Worm (Caenorhabditis elegans) whole organism, L1 larva: Measurements from ENCODE around the gene B0272.3.
A peak's percentile ranks its signal among the peaks of the same experiment; 100 is the strongest.

ENCODE experiments used
- C04F5.9 ChIP-seq: sonication (generic microtip); optimal IDR thresholded peaks from 2 replicates; lab custom pipeline; 2016; ENCODE audit warnings: missing genetic modification characterization, missing compliant biosample characterization
- aha-1 ChIP-seq: fragments of 150-350 bp; optimal IDR thresholded peaks from 2 replicates; lab custom pipeline; 2014; ENCODE audit warnings: missing biosample characterization, missing genetic modification characterization
- ama-1 ChIP-seq: fragments of 150-350 bp; optimal IDR thresholded peaks from 2 replicates; lab custom pipeline; 2014
- blmp-1 ChIP-seq: fragments of 150-350 bp; optimal IDR thresholded peaks from 2 replicates; lab custom pipeline; 2014; ENCODE audit warnings: missing biosample characterization, missing genetic modification characterization
- ceh-82 ChIP-seq, 3 experiments: fragments of 150-350 bp in 1 of 3; sonication (generic microtip) in 2 of 3; optimal IDR thresholded peaks; 2 replicates each; lab custom pipeline; 2014 to 2017; ENCODE audit warnings: missing biosample characterization in 3 of 3, missing genetic modification characterization in 3 of 3
- ceh-90 ChIP-seq: sonication (generic microtip); optimal IDR thresholded peaks from 2 replicates; lab custom pipeline; 2016; ENCODE audit warnings: missing genetic modification characterization, missing compliant biosample characterization
- efl-1 ChIP-seq, 4 experiments: fragments of 150-350 bp; optimal IDR thresholded peaks in 3 of 4; peaks in 1 of 4; 1 replicate in 1 of 4; 2 replicates in 3 of 4; lab custom pipeline; 2014; ENCODE audit warnings: missing biosample characterization in 2 of 4, missing genetic modification characterization in 2 of 4, missing genetic modification reagents in 2 of 4
- egl-13 ChIP-seq: sonication (generic microtip); optimal IDR thresholded peaks from 2 replicates; lab custom pipeline; 2016; ENCODE audit warnings: missing genotype, missing genetic modification reagents, missing genetic modification characterization, missing compliant biosample characterization
- elt-3 ChIP-seq, 6 experiments: fragments of 150-350 bp in 1 of 6; sonication (generic microtip); optimal IDR thresholded peaks; 2 replicates each; lab custom pipeline; 2017 to 2018; ENCODE audit warnings: missing biosample characterization in 6 of 6, missing genetic modification characterization in 6 of 6, inconsistent platforms in 1 of 6
- ets-5 ChIP-seq: fragments of 200-800 bp; sonication (Bioruptor generic); IDR thresholded peaks from 2 replicates; pipeline ENCODE4 v1.3.6; 2022; ENCODE audit warnings: missing genetic modification characterization, missing compliant biosample characterization
- fkh-10 ChIP-seq: sonication (generic microtip); optimal IDR thresholded peaks from 2 replicates; lab custom pipeline; 2017; ENCODE audit warnings: missing biosample characterization, missing genetic modification reagents, missing genetic modification characterization
- fkh-4 ChIP-seq: sonication (generic microtip); optimal IDR thresholded peaks from 2 replicates; lab custom pipeline; 2016; ENCODE audit warnings: missing compliant biosample characterization, missing genetic modification characterization, borderline replicate concordance
- fkh-8 ChIP-seq: sonication (generic microtip); optimal IDR thresholded peaks from 2 replicates; lab custom pipeline; 2016; ENCODE audit warnings: mild to moderate bottlenecking, missing genetic modification characterization, missing compliant biosample characterization
- fos-1 ChIP-seq: fragments of 150-350 bp; optimal IDR thresholded peaks from 2 replicates; lab custom pipeline; 2014; ENCODE audit warnings: missing biosample characterization, missing genetic modification characterization
- grh-1 ChIP-seq: fragments of 200-800 bp; sonication (Bioruptor generic); IDR thresholded peaks from 2 replicates; pipeline ENCODE4 v1.3.6; 2022; ENCODE audit warnings: missing genetic modification reagents, missing genetic modification characterization, missing compliant biosample characterization
- hlh-17 ChIP-seq: fragments of 200-800 bp; sonication (Bioruptor generic); optimal IDR thresholded peaks from 2 replicates; lab custom pipeline; 2018; ENCODE audit warnings: missing genetic modification characterization, mild to moderate bottlenecking, missing compliant biosample characterization, moderate library complexity, borderline replicate concordance
- isw-1 ChIP-seq: fragments of 200-800 bp; sonication (Bioruptor generic); IDR thresholded peaks from 2 replicates; pipeline ENCODE4 v1.3.6; 2022; ENCODE audit warnings: missing genetic modification characterization, missing compliant biosample characterization
- lin-14 ChIP-seq: fragments of 200-800 bp; sonication (Bioruptor generic); optimal IDR thresholded peaks from 2 replicates; lab custom pipeline; 2018; ENCODE audit warnings: mild to moderate bottlenecking, missing genetic modification characterization, moderate library complexity, missing compliant biosample characterization
- lin-15B ChIP-seq: fragments of 150-350 bp; sonication (generic microtip); optimal IDR thresholded peaks from 3 replicates; lab custom pipeline; 2014; ENCODE audit warnings: missing biosample characterization, missing genetic modification characterization
- lin-35 ChIP-seq, 2 experiments: fragments of 150-350 bp; optimal IDR thresholded peaks; 2 replicates each; lab custom pipeline; 2014; ENCODE audit warnings: missing biosample characterization in 2 of 2, missing genetic modification characterization in 2 of 2, missing genetic modification reagents in 2 of 2
- lin-39 ChIP-seq: fragments of 150-350 bp; optimal IDR thresholded peaks from 2 replicates; lab custom pipeline; 2014; ENCODE audit warnings: missing biosample characterization, missing genetic modification reagents, missing genetic modification characterization
- mab-9 ChIP-seq: fragments of 200-800 bp; sonication (Bioruptor generic); IDR thresholded peaks from 2 replicates; pipeline ENCODE4 v1.3.6; 2022; ENCODE audit warnings: missing genetic modification reagents, missing genetic modification characterization, missing compliant biosample characterization
- mep-1 ChIP-seq: fragments of 150-350 bp; optimal IDR thresholded peaks from 2 replicates; lab custom pipeline; 2014; ENCODE audit warnings: missing biosample characterization, missing genetic modification characterization
- nhr-19 ChIP-seq: fragments of 200-800 bp; sonication (Bioruptor generic); conservative IDR thresholded peaks from 2 replicates; pipeline ENCODE4 v1.3.6; 2022; ENCODE audit warnings: missing genetic modification characterization, missing compliant biosample characterization
- nhr-20 ChIP-seq: sonication (generic microtip); optimal IDR thresholded peaks from 2 replicates; lab custom pipeline; 2016; ENCODE audit warnings: mild to moderate bottlenecking, missing genetic modification characterization, missing compliant biosample characterization
- nhr-47 ChIP-seq: sonication (generic microtip); optimal IDR thresholded peaks from 2 replicates; lab custom pipeline; 2016; ENCODE audit warnings: mild to moderate bottlenecking, missing genetic modification characterization, moderate library complexity, missing compliant biosample characterization
- nhr-71 ChIP-seq: sonication (generic microtip); optimal IDR thresholded peaks from 2 replicates; lab custom pipeline; 2016; ENCODE audit warnings: mild to moderate bottlenecking, missing genetic modification characterization, moderate library complexity, missing compliant biosample characterization
- nhr-84 ChIP-seq: sonication (generic microtip); optimal IDR thresholded peaks from 2 replicates; lab custom pipeline; 2017; ENCODE audit warnings: missing biosample characterization, missing genetic modification characterization
- nhr-85 ChIP-seq: sonication (generic microtip); peaks from one replicate; lab custom pipeline; 2016; ENCODE audit warnings: missing genetic modification characterization, inconsistent platforms, missing compliant biosample characterization
- nhr-90 ChIP-seq: sonication (generic microtip); optimal IDR thresholded peaks from 2 replicates; lab custom pipeline; 2016; ENCODE audit warnings: mild to moderate bottlenecking, missing genetic modification characterization, missing compliant biosample characterization; ENCODE audit not compliant: poor library complexity
- pax-3 ChIP-seq: fragments of 200-800 bp; sonication (Bioruptor generic); optimal IDR thresholded peaks from 2 replicates; lab custom pipeline; 2018; ENCODE audit warnings: mild to moderate bottlenecking, missing genetic modification characterization, moderate library complexity, missing compliant biosample characterization
- snu-23 ChIP-seq: sonication (generic microtip); optimal IDR thresholded peaks from 2 replicates; lab custom pipeline; 2016; ENCODE audit warnings: missing genetic modification characterization, missing compliant biosample characterization
- sox-4 ChIP-seq: sonication (generic microtip); optimal IDR thresholded peaks from 2 replicates; lab custom pipeline; 2016; ENCODE audit warnings: missing genetic modification characterization, missing compliant biosample characterization
- sptf-1 ChIP-seq: fragments of 150-350 bp; optimal IDR thresholded peaks from 2 replicates; lab custom pipeline; 2014; ENCODE audit warnings: missing biosample characterization, missing genetic modification characterization
- swsn-7 ChIP-seq: sonication (generic microtip); optimal IDR thresholded peaks from 2 replicates; lab custom pipeline; 2016; ENCODE audit warnings: missing genetic modification characterization, missing compliant biosample characterization
- unc-130 ChIP-seq: fragments of 150-350 bp; optimal IDR thresholded peaks from 2 replicates; lab custom pipeline; 2017; ENCODE audit warnings: missing biosample characterization, missing genetic modification characterization, inconsistent platforms
- vab-15 ChIP-seq: sonication (generic microtip); optimal IDR thresholded peaks from 2 replicates; lab custom pipeline; 2017; ENCODE audit warnings: missing genotype, mild to moderate bottlenecking, missing genetic modification characterization, missing compliant biosample characterization
- ztf-11 ChIP-seq, 2 experiments: sonication (generic microtip); optimal IDR thresholded peaks; 2 replicates each; lab custom pipeline; 2016 to 2017; ENCODE audit warnings: missing genetic modification characterization in 2 of 2, missing biosample characterization in 1 of 2, missing compliant biosample characterization in 1 of 2

B0272.3 gene

DNA sequence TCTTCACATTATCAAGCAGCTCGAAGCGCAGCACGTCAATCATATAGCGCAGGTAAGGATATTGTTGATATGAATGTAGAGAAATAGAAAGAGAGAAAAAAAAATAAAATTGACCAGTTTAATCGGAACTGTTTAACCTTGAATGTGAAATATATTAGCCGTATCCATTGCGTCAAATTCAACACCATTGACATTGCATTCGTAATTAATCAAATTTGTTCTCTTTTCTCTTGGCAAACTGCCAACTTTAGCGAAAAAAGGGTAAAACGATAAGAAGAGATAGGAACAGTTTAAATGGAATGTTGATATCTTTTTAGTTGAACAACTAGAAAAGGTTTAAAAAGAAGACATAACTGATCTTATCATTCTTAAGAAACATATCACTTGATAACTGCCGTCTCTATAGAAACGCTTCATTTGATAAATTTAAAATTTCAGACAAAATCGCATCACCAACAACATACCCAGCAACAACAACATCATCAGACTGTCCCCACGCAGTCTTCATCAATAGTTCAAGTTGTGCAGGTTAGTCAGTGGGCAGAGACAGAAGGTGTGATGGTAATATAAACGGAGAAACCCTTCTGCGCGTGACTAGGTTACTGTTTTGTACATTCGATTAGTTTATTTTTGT lies 27.5 kb upstream of the B0272.3 start (continued):
- TF ChIP-seq C04F5.9 (tag; lab: Kevin White, UChicago) = no peak
- no peak for TF ChIP-seq ceh-90 (tag; lab: Kevin White, UChicago)
- TF ChIP-seq ceh-82 (tag; optimal IDR thresholded peaks at IDR 0.05; lab: Kevin White, UChicago) = no peak
- peak; percentile 93 for TF ChIP-seq nhr-85
- no peak for TF ChIP-seq lin-39 (tag; lab: Kevin White, UChicago)
- TF ChIP-seq mep-1 (tag; lab: Kevin White, UChicago) = peak; percentile 37
- TF ChIP-seq sox-4 (tag; lab: Kevin White, UChicago) = no peak
- no peak for TF ChIP-seq isw-1 (GFP tag; lab: Robert Waterston, UW)
- no peak for TF ChIP-seq nhr-84 (tag; lab: Kevin White, UChicago)
- TF ChIP-seq lin-15B (tag; lab: Kevin White, UChicago) = no peak
- no peak for TF ChIP-seq sptf-1 (tag; lab: Kevin White, UChicago)
- 0 out of 2 replicates have a peak, but pooled peaks have one; percentile 12 for TF ChIP-seq nhr-19
- no peak for TF ChIP-seq hlh-17
- TF ChIP-seq fkh-8 (tag; lab: Kevin White, UChicago) = no peak
- no peak for TF ChIP-seq fkh-10 (GFP tag; lab: Kevin White, UChicago)
- no peak for TF ChIP-seq vab-15
- no peak for TF ChIP-seq ets-5
- no peak for TF ChIP-seq pax-3 (tag; lab: Kevin White, UChicago)
- TF ChIP-seq fos-1 (tag; lab: Kevin White, UChicago) = no peak
- TF ChIP-seq aha-1 (tag; lab: Kevin White, UChicago) = no peak
- TF ChIP-seq elt-3 (tag; optimal IDR thresholded peaks at IDR 0.05; lab: Kevin White, UChicago) = peak in 5 of 6 experiments; percentile 40 to 82 (median 52)
- TF ChIP-seq ama-1 = no peak
- no peak for TF ChIP-seq efl-1 (optimal IDR thresholded peaks at IDR 0.05; lab: Kevin White, UChicago)
- TF ChIP-seq efl-1 (GFP tag; optimal IDR thresholded peaks at IDR 0.05 in 1 of 2; lab: Kevin White, UChicago) = no peak
- TF ChIP-seq nhr-20 = peak; percentile 1
- peak; percentile 68 for TF ChIP-seq lin-14
- peak; percentile 57 for TF ChIP-seq nhr-90 (tag; lab: Kevin White, UChicago)
- TF ChIP-seq fkh-4 = no peak
- TF ChIP-seq ztf-11 (tag; optimal IDR thresholded peaks at IDR 0.05; lab: Kevin White, UChicago) = no peak
- no peak for TF ChIP-seq swsn-7 (tag; lab: Kevin White, UChicago)
- TF ChIP-seq lin-35 (GFP tag; optimal IDR thresholded peaks at IDR 0.05; lab: Kevin White, UChicago) = peak in 1 of 2 experiments; percentile 46
- TF ChIP-seq egl-13 = no peak
- TF ChIP-seq, all 84 proteins: peak for 14

DNA sequence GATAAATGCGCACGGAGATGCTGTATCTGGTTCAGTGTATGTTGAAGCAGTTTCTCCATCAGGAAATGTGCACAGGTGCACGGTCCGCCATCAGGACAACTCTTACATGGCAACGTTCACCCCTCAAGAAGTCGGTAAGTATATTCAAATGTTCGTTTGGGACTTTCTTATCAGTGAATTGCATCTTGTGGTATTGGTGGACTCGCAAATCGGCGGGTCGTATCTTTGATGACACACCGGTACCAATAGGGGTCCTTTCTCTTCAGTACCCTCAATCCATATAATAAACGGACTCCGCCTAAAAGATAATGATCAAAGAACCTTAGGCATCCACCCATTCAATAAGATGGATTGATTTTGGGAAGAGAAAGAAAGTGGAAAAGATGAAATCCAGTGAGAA lies 25.3 kb upstream of the B0272.3 start:
- TF ChIP-seq pax-3 (tag; lab: Kevin White, UChicago) (no peak), nhr-85 (peak; percentile 39), blmp-1 (peak; percentile 31), sox-4 (tag; lab: Kevin White, UChicago) (no peak), lin-14 (peak; percentile 28)

DNA sequence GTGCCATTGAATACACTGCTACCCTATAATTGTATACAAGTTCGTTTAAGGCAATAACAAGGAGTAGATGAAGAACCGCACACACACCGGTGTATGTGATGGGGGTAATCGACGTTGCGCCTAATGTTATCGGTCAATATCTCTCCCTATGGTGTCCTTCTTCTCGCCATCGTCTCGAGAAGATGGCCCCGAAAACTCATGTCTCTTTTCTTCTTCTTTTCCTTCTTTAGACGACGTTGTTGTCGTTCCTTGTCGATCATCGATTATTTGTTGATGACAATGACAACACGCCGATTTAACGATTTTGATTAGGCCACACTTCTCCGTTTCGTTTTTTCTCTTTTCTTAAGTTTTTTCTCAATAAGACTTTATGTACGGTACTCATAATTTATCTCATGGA lies 22.1 kb upstream of the B0272.3 start:
- TF ChIP-seq elt-3 (tag; optimal IDR thresholded peaks at IDR 0.05; lab: Kevin White, UChicago) = peak in 2 of 6 experiments; percentile 28 to 54
- no peak for TF ChIP-seq mab-9 (GFP tag; lab: Robert Waterston, UW)
- TF ChIP-seq grh-1 (GFP tag; lab: Robert Waterston, UW) = no peak
- TF ChIP-seq nhr-20 = peak; percentile 64
- peak; percentile 87 for TF ChIP-seq nhr-85
- TF ChIP-seq sptf-1 (tag; lab: Kevin White, UChicago) = no peak
- TF ChIP-seq nhr-47 (tag; lab: Kevin White, UChicago) = peak; percentile 9
- TF ChIP-seq nhr-90 (tag; lab: Kevin White, UChicago) = peak; percentile 44
- TF ChIP-seq lin-14 = peak; percentile 74
- peak; percentile 70 for TF ChIP-seq blmp-1
- peak; percentile 28 for TF ChIP-seq unc-130 (tag; lab: Kevin White, UChicago)
- TF ChIP-seq nhr-71 = peak; percentile 44
- peak in 1 of 2 experiments; percentile 16 for TF ChIP-seq lin-35 (GFP tag; optimal IDR thresholded peaks at IDR 0.05; lab: Kevin White, UChicago)
- TF ChIP-seq snu-23 (GFP tag; lab: Kevin White, UChicago) = peak; percentile 55
- TF ChIP-seq sox-4 (tag; lab: Kevin White, UChicago) = no peak
